Worm (Caenorhabditis elegans): ENCODE data around the gene lgc-27.

lgc-27 gene

ce11 chrII:4701482-4702119 is 52.7 kb downstream of the lgc-27 start, which contains the start of gene unc-85 (continued):
- TF ChIP-seq attf-3 (GFP tag; conservative IDR thresholded peaks at IDR 0.05) (peak; percentile 84), lin-35 (GFP tag; optimal IDR thresholded peaks at IDR 0.05) (peak; percentile 54 to 70 (median 60)), lir-1 (GFP tag; conservative IDR thresholded peaks at IDR 0.05) (peak; percentile 86), C17E4.6 (GFP tag; IDR thresholded peaks at IDR 0.05) (peak; percentile 98), ztf-28 (GFP tag; IDR thresholded peaks at IDR 0.05) (peak; percentile 98), tbp1 (GFP tag; optimal IDR thresholded peaks at IDR 0.05) (peak; percentile 61), B0336.3 (GFP tag; IDR thresholded peaks at IDR 0.05) (peak; percentile 69), nhr-80 (tag; optimal IDR thresholded peaks at IDR 0.05) (peak; percentile 57), dox-1 (GFP tag; IDR thresholded peaks at IDR 0.05) (peak; percentile 99), K11D2.4 (GFP tag; IDR thresholded peaks at IDR 0.05) (peak; percentile 88), ceh-91 (GFP tag; IDR thresholded peaks at IDR 0.05) (peak; percentile 100), ztf-25 (GFP tag; IDR thresholded peaks at IDR 0.05) (peak; percentile 93), Y53G8AR.9 (GFP tag; conservative IDR thresholded peaks at IDR 0.05) (peak; percentile 94), madf-3 (GFP tag; IDR thresholded peaks at IDR 0.05) (peak; percentile 95), Y67H2A.10 (GFP tag; conservative IDR thresholded peaks at IDR 0.05) (peak; percentile 91), attf-5 (GFP tag; optimal IDR thresholded peaks at IDR 0.05) (peak; percentile 90), aptf-3 (GFP tag; IDR thresholded peaks at IDR 0.05) (0 out of 2 replicates have a peak, but pooled peaks have one; percentile 53), lin-26 (GFP tag; IDR thresholded peaks at IDR 0.05) (peak; percentile 79), dpl-1 (GFP tag; optimal IDR thresholded peaks at IDR 0.05) (peak; percentile 88), ceh-27 (GFP tag; optimal IDR thresholded peaks at IDR 0.05) (peak; percentile 70), nfyb-1 (GFP tag; IDR thresholded peaks at IDR 0.05) (peak; percentile 95), ztf-26 (tag; optimal IDR thresholded peaks at IDR 0.05) (peak; percentile 60), egl-44 (GFP tag; IDR thresholded peaks at IDR 0.05) (peak; percentile 85), die-1 (tag; optimal IDR thresholded peaks at IDR 0.05) (peak; percentile 28), B0019.2 (GFP tag; conservative IDR thresholded peaks at IDR 0.05) (peak; percentile 98), egl-18 (GFP tag; IDR thresholded peaks at IDR 0.05) (0 out of 2 replicates have a peak, but pooled peaks have one; percentile 52), mcd-1 (GFP tag; IDR thresholded peaks at IDR 0.05) (peak; percentile 99), F37B4.10 (GFP tag; IDR thresholded peaks at IDR 0.05) (0 out of 2 replicates have a peak, but pooled peaks have one; percentile 69)
